Fruit fly (Drosophila melanogaster): ENCODE measurements around the gene CG12877.
A peak's percentile ranks its signal among the peaks of the same experiment; 100 is the strongest.

Gene CG12877

DNA sequence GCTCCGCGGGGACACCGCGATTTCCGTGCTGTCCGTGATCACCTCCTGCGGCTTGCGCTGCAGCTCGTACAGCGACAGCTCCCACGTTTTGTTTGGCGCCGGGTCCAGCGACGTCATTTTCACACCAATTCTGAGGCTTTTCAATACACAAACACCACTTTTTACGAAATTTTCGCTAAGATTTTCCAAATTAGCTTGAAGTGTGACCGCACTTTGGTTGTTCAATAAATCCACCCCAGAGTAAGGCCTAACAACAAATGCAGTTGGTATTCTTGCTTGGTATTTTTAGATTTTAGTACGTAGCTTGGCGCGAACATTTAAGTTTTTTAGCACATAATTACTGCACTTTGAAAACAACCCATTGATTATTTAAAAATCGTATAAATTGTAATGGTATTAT is 25.1 kb upstream of the CG12877 start, which contains the start of gene Sce (continued):
- TF ChIP-seq Sry-δ (GFP tag; optimal IDR thresholded peaks at IDR 0.05) (no peak), ranshi (GFP tag; IDR thresholded peaks at IDR 0.05) (no peak), CG4820 (GFP tag; optimal IDR thresholded peaks at IDR 0.05) (no peak), nau (GFP tag; optimal IDR thresholded peaks at IDR 0.05) (no peak), lmd (GFP tag; IDR thresholded peaks at IDR 0.05) (no peak), org-1 (GFP tag; optimal IDR thresholded peaks at IDR 0.05) (no peak), BtbVII (GFP tag; optimal IDR thresholded peaks at IDR 0.05) (no peak), fd64A (GFP tag; optimal IDR thresholded peaks at IDR 0.05) (no peak), CG8478 (optimal IDR thresholded peaks at IDR 0.05) (no peak), CG17385 (GFP tag; optimal IDR thresholded peaks at IDR 0.05) (no peak), CG12659 (GFP tag; optimal IDR thresholded peaks at IDR 0.05) (no peak), CG2199 (GFP tag; IDR thresholded peaks at IDR 0.05) (no peak), YL-1 (GFP tag; optimal IDR thresholded peaks at IDR 0.05) (peak; percentile 38), CG4404 (GFP tag; IDR thresholded peaks at IDR 0.05) (no peak), CG12942 (GFP tag; optimal IDR thresholded peaks at IDR 0.05) (no peak), CG6791 (GFP tag; IDR thresholded peaks at IDR 0.05; ENCODE audit: partially characterized antibody) (no peak), CTCF (GFP tag; optimal IDR thresholded peaks at IDR 0.05) (no peak), CG1233 (GFP tag; optimal IDR thresholded peaks at IDR 0.05) (no peak), CG13287 (GFP tag; IDR thresholded peaks at IDR 0.05; ENCODE audit: partially characterized antibody) (no peak), E2f2 (GFP tag; IDR thresholded peaks at IDR 0.05) (peak; percentile 94), Atf3 (GFP tag; optimal IDR thresholded peaks at IDR 0.05) (no peak), CG9727 (GFP tag; optimal IDR thresholded peaks at IDR 0.05) (no peak), Dp (GFP tag; optimal IDR thresholded peaks at IDR 0.05) (peak; percentile 92), CG12219 (GFP tag; optimal IDR thresholded peaks at IDR 0.05) (no peak), gfzf (GFP tag; optimal IDR thresholded peaks at IDR 0.05) (peak; percentile 85), CG8388 (GFP tag; optimal IDR thresholded peaks at IDR 0.05) (no peak), Sox100B (GFP tag; optimal IDR thresholded peaks at IDR 0.05) (no peak), repo (GFP tag; optimal IDR thresholded peaks at IDR 0.05) (no peak), C15 (GFP tag; IDR thresholded peaks at IDR 0.05) (no peak), CG10267 (tag; optimal IDR thresholded peaks at IDR 0.05) (no peak), CG6175 (GFP tag; IDR thresholded peaks at IDR 0.05) (no peak)

DNA sequence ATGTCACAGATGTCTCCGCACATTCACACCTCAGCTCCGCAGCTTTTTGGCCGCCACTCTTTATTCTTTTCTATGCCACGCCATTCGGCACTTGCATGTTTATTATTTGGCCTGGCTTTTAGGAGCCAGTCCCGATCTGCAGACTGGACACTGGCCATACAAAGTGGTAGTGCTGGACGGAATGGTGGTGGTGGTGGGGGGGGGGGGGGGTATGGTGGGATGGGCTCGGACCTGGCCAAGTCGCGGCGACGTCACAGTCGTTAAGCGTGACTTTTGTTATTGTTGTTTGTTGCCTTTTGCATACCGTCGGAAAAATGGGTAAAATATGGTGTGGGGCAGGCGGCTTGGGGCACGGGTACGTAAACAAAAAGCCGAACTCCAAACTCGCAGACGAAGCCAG is 21.8 kb upstream of the CG12877 start:
- peak; percentile 59 for TF ChIP-seq crol (GFP tag; IDR thresholded peaks at IDR 0.05)
- TF ChIP-seq sug (tag; optimal IDR thresholded peaks at IDR 0.05), result no peak

DNA sequence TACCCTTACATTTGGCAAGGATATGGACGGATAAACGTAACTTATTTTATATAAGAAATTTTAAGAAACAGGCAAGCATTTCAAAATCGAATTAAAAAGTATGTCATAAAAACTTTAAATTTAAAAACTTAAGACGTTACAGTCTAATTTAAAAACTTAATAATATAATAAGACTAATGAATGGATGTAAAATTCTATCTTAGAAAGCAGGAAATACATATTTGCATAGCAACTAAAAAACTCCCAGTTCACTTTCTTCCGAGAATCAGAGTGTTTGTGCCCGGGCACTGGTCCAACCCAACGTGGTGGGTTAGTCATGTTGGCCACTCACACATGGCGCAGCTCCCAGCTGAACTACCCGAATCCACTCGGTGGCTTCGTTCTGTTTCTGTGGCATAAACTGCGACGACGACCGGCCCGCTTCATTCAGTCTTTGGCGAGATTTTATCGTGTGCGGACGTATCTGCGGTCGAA is 21.3 kb upstream of the CG12877 start, which contains the start of gene CG12880:
TSS of gene CG12880 (plus strand) at position 424 of the 474 bp plus-strand sequence.
- TF ChIP-seq CG5953 (GFP tag; IDR thresholded peaks at IDR 0.05), result no peak
- TF ChIP-seq CG10979 (tag; optimal IDR thresholded peaks at IDR 0.05), result no peak
- TF ChIP-seq CG7745 (tag; optimal IDR thresholded peaks at IDR 0.05), result no peak
- no peak for TF ChIP-seq crol (GFP tag; IDR thresholded peaks at IDR 0.05)
- no peak for TF ChIP-seq CG2202 (tag; optimal IDR thresholded peaks at IDR 0.05)
- no peak for TF ChIP-seq CG3995 (GFP tag; optimal IDR thresholded peaks at IDR 0.05)
- no peak for TF ChIP-seq CG6689 (GFP tag; IDR thresholded peaks at IDR 0.05)
- no peak for TF ChIP-seq CG9437 (GFP tag; optimal IDR thresholded peaks at IDR 0.05)
- no peak for TF ChIP-seq amos (GFP tag; IDR thresholded peaks at IDR 0.05; ENCODE audit: partially characterized antibody)
- TF ChIP-seq D19A (tag; optimal IDR thresholded peaks at IDR 0.05), result peak; percentile 87
- no peak for TF ChIP-seq crc (GFP tag; optimal IDR thresholded peaks at IDR 0.05)
- no peak for TF ChIP-seq hbn (GFP tag; IDR thresholded peaks at IDR 0.05; ENCODE audit: partially characterized antibody)
- TF ChIP-seq Deaf1 (tag; optimal IDR thresholded peaks at IDR 0.05), result peak; percentile 64
- TF ChIP-seq Camta (GFP tag; optimal IDR thresholded peaks at IDR 0.05), result no peak
- TF ChIP-seq Oaz (GFP tag; IDR thresholded peaks at IDR 0.05), result no peak
- no peak for TF ChIP-seq Oli (tag; optimal IDR thresholded peaks at IDR 0.05)
- TF ChIP-seq Nf-YA (GFP tag; IDR thresholded peaks at IDR 0.05), result no peak
- no peak for TF ChIP-seq CG10462 (GFP tag; optimal IDR thresholded peaks at IDR 0.05)
- peak; percentile 3 for TF ChIP-seq Ets65A (GFP tag)
- TF ChIP-seq Myb (GFP tag; optimal IDR thresholded peaks at IDR 0.05), result no peak
- TF ChIP-seq rib (GFP tag; IDR thresholded peaks at IDR 0.05), result no peak

Measured in whole organism, embryonic.